Worm (Caenorhabditis elegans) whole organism, L3 larva: ENCODE measurements around the gene Y116A8C.27.

Experiments
- R02D3.7 ChIP-seq: fragments of 150-350 bp; optimal IDR thresholded peaks from 2 replicates; lab custom pipeline; 2014; ENCODE audit warnings: missing biosample characterization, missing genetic modification characterization
- ZK546.5 ChIP-seq: sonication (generic microtip); optimal IDR thresholded peaks from 2 replicates; lab custom pipeline; 2017; ENCODE audit warnings: missing biosample characterization, missing genetic modification characterization
- aly-2 ChIP-seq: fragments of 150-350 bp; optimal IDR thresholded peaks from 2 replicates; lab custom pipeline; 2014; ENCODE audit warnings: missing biosample characterization, missing genetic modification characterization
- ama-1 ChIP-seq: fragments of 150-350 bp; optimal IDR thresholded peaks from 2 replicates; lab custom pipeline; 2018
- ceh-9 ChIP-seq: sonication (generic microtip); optimal IDR thresholded peaks from 2 replicates; lab custom pipeline; 2018; ENCODE audit warnings: missing biosample characterization, missing genetic modification characterization
- daf-12 ChIP-seq: fragments of 150-350 bp; optimal IDR thresholded peaks from 2 replicates; lab custom pipeline; 2014; ENCODE audit warnings: missing biosample characterization, missing genetic modification reagents, missing genetic modification characterization
- elt-1 ChIP-seq: fragments of 150-350 bp; optimal IDR thresholded peaks from 2 replicates; lab custom pipeline; 2014; ENCODE audit warnings: missing biosample characterization, missing genetic modification characterization
- elt-2 ChIP-seq: sonication (generic microtip); optimal IDR thresholded peaks from 2 replicates; lab custom pipeline; 2016; ENCODE audit warnings: missing genetic modification reagents, mild to moderate bottlenecking, missing genetic modification characterization, missing compliant biosample characterization
- fos-1 ChIP-seq: fragments of 150-350 bp; optimal IDR thresholded peaks from 2 replicates; lab custom pipeline; 2014; ENCODE audit warnings: missing biosample characterization, missing genetic modification characterization
- hmg-11 ChIP-seq: sonication (generic microtip); optimal IDR thresholded peaks from 2 replicates; lab custom pipeline; 2016; ENCODE audit warnings: missing genetic modification characterization, missing compliant biosample characterization
- jun-1 ChIP-seq: fragments of 150-350 bp; optimal IDR thresholded peaks from 2 replicates; lab custom pipeline; 2014; ENCODE audit warnings: missing biosample characterization, missing genetic modification reagents, missing genetic modification characterization
- lin-15B ChIP-seq: fragments of 150-350 bp; optimal IDR thresholded peaks from 2 replicates; lab custom pipeline; 2014; ENCODE audit warnings: missing biosample characterization, missing genetic modification characterization
- lin-39 ChIP-seq: fragments of 150-350 bp; optimal IDR thresholded peaks from 2 replicates; lab custom pipeline; 2018; ENCODE audit warnings: missing biosample characterization, missing genetic modification reagents, missing genetic modification characterization
- lsy-12 ChIP-seq: sonication (generic microtip); optimal IDR thresholded peaks from 2 replicates; lab custom pipeline; 2016; ENCODE audit warnings: mild to moderate bottlenecking, missing genetic modification characterization, missing compliant biosample characterization
- mdl-1 ChIP-seq: fragments of 150-350 bp; optimal IDR thresholded peaks from 2 replicates; lab custom pipeline; 2014; ENCODE audit warnings: missing biosample characterization, missing genetic modification characterization
- mml-1 ChIP-seq: fragments of 150-350 bp; sonication (generic microtip); optimal IDR thresholded peaks from 3 replicates; lab custom pipeline; 2014; ENCODE audit warnings: missing biosample characterization, missing genetic modification characterization
- nfya-1 ChIP-seq: sonication (generic microtip); optimal IDR thresholded peaks from 2 replicates; lab custom pipeline; 2017; ENCODE audit warnings: missing genetic modification characterization, mild to moderate bottlenecking, missing compliant biosample characterization, antibody characterized with exemption, moderate library complexity; ENCODE audit not compliant: insufficient read depth
- nhr-11 ChIP-seq: fragments of 150-350 bp; optimal IDR thresholded peaks from 2 replicates; lab custom pipeline; 2014; ENCODE audit warnings: missing biosample characterization, missing genetic modification characterization
- nhr-12 ChIP-seq: fragments of 150-350 bp; optimal IDR thresholded peaks from 2 replicates; lab custom pipeline; 2014; ENCODE audit warnings: missing biosample characterization, missing genetic modification characterization
- nhr-23 ChIP-seq: fragments of 150-350 bp; optimal IDR thresholded peaks from 2 replicates; lab custom pipeline; 2014; ENCODE audit warnings: missing biosample characterization, missing genetic modification reagents, missing genetic modification characterization
- nhr-25 ChIP-seq: sonication (generic microtip); optimal IDR thresholded peaks from 2 replicates; lab custom pipeline; 2017; ENCODE audit warnings: missing biosample characterization, missing genetic modification characterization
- nhr-28 ChIP-seq: fragments of 150-350 bp; optimal IDR thresholded peaks from 2 replicates; lab custom pipeline; 2014; ENCODE audit warnings: missing biosample characterization, missing genetic modification characterization
- nhr-43 ChIP-seq: sonication (generic microtip); optimal IDR thresholded peaks from 2 replicates; lab custom pipeline; 2016; ENCODE audit warnings: mild to moderate bottlenecking, missing genetic modification characterization, missing compliant biosample characterization; ENCODE audit not compliant: poor library complexity, severe bottlenecking
- nhr-67 ChIP-seq: fragments of 150-350 bp; optimal IDR thresholded peaks from 2 replicates; lab custom pipeline; 2014; ENCODE audit warnings: missing biosample characterization, missing genetic modification characterization
- nhr-76 ChIP-seq: fragments of 150-350 bp; sonication (generic microtip); optimal IDR thresholded peaks from 5 replicates; lab custom pipeline; 2014; ENCODE audit warnings: missing biosample characterization, missing genetic modification characterization
- nhr-77 ChIP-seq: fragments of 150-350 bp; optimal IDR thresholded peaks from 2 replicates; lab custom pipeline; 2014; ENCODE audit warnings: missing biosample characterization, missing genetic modification characterization
- pha-4 ChIP-seq: fragments of 150-350 bp; optimal IDR thresholded peaks from 2 replicates; lab custom pipeline; 2014; ENCODE audit warnings: missing biosample characterization, missing genetic modification reagents, missing genetic modification characterization
- sea-2 ChIP-seq: fragments of 150-350 bp; sonication (generic microtip); optimal IDR thresholded peaks from 4 replicates; lab custom pipeline; 2014; ENCODE audit warnings: missing biosample characterization, missing genetic modification reagents, missing genetic modification characterization
- skn-1 ChIP-seq: fragments of 150-350 bp; optimal IDR thresholded peaks from 2 replicates; lab custom pipeline; 2014; ENCODE audit warnings: missing biosample characterization, missing genetic modification characterization
- snpc-4 ChIP-seq: fragments of 150-350 bp; optimal IDR thresholded peaks from 2 replicates; lab custom pipeline; 2014; ENCODE audit warnings: missing biosample characterization, missing genetic modification characterization
- unc-62 ChIP-seq: fragments of 150-350 bp; sonication (generic microtip); optimal IDR thresholded peaks from 4 replicates; lab custom pipeline; 2014; ENCODE audit warnings: missing biosample characterization, missing genetic modification reagents, missing genetic modification characterization
- ztf-11 ChIP-seq: fragments of 150-350 bp; optimal IDR thresholded peaks from 2 replicates; lab custom pipeline; 2014; ENCODE audit warnings: missing biosample characterization, missing genetic modification characterization

Gene Y116A8C.27

DNA sequence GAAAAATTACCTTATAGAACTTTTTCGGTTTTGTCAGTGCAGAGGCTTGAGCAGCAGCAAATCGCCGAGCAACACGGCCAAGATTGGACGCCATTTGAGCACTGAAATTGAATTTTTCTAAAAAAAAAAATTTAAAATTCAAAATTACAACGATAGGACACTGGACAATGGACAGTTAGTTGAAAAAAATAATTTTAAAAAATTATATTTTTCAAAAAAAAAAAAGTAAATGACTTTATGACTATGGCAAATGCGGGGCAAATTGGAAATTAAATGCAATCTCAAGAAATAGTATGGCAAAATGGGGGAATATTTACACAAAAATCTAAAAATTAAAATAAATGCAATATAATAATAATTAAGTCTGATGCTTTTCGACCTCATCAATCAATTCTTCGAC is at the start of gene Y116A8C.27:
Y116A8C.27 (minus strand) TSS at position 101 of the 400 bp plus-strand sequence.
- TF ChIP-seq ztf-11 (tag; lab: Kevin White, UChicago) (no peak), jun-1 (no peak), daf-12 (tag; lab: Kevin White, UChicago) (no peak), R02D3.7 (tag; lab: Kevin White, UChicago) (no peak), mdl-1 (tag; lab: Kevin White, UChicago) (no peak), nhr-25 (tag; lab: Kevin White, UChicago) (no peak), nhr-76 (tag; lab: Kevin White, UChicago) (no peak), nhr-77 (tag; lab: Kevin White, UChicago) (no peak)

DNA sequence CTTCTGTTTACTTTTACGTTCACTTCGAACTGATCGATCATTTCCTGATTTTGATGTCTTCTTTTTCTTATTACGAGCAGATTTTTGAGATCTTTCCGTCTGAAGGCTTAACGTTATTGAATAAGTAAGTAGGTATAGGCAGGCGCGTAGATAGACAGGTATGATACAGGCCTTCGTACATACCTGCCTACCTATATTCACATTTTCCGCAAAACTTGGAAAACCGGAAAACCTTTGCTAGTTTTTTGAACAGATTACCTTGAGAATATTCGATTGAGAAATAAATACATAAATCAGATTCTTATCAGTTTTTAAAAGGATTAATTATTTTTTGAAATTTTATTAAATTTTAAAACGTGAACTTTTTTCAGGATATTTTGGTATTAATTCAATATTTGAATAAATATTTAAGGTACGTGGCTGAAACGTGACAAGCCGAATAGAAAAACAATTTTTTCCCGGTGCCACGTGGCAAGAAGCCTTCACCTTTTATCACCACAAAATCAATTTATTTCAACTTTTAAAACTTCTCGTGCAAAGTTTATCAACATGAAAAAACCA is 35.0 kb upstream of the Y116A8C.27 start, which contains the start of the genes Y116A8C.37 and Y116A8C.38:
Y116A8C.37 (minus strand) TSS at position 101 of the 561 bp plus-strand sequence.
Y116A8C.38 (plus strand) TSS at position 511 of the 561 bp plus-strand sequence.
- TF ChIP-seq ceh-9 (tag; lab: Kevin White, UChicago) (no peak), lin-15B (tag; lab: Kevin White, UChicago) (no peak), ztf-11 (tag; lab: Kevin White, UChicago) (no peak), ZK546.5 (tag; lab: Kevin White, UChicago) (no peak), nhr-43 (tag; lab: Kevin White, UChicago) (no peak), elt-1 (tag; lab: Kevin White, UChicago) (no peak), aly-2 (no peak), fos-1 (no peak), snpc-4 (tag; lab: Kevin White, UChicago) (no peak), nhr-76 (tag; lab: Kevin White, UChicago) (no peak), nhr-23 (no peak), nhr-28 (tag; lab: Kevin White, UChicago) (no peak), sea-2 (GFP tag; lab: Kevin White, UChicago) (no peak), elt-2 (tag; lab: Kevin White, UChicago) (no peak)

DNA sequence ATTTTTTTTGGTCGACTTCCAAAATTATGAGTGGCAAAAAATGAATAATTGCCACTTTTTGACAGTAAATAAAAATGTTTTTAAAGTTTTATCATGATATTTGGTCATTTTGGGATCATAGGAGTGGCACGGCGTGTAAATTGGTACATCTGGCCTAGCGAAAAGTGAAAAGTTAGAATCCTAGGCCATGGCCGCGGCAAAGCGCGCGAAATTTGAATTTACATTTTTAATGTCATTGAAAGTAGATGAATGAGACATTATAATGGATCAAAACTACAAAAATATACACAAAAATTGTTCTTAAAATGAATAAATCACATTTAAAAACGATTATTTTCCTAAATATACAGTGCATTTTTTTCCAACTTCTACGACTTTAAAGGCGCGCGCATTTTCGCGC is 30.4 kb upstream of the Y116A8C.27 start:
- TF ChIP-seq nhr-11 (tag; lab: Kevin White, UChicago) (no peak), pha-4 (no peak), fos-1 (no peak), lin-15B (tag; lab: Kevin White, UChicago) (no peak), aly-2 (no peak), nhr-67 (tag; lab: Kevin White, UChicago) (no peak), unc-62 (GFP tag; lab: Kevin White, UChicago) (no peak), nhr-28 (tag; lab: Kevin White, UChicago) (no peak), skn-1 (tag; lab: Kevin White, UChicago) (no peak), elt-2 (tag; lab: Kevin White, UChicago) (no peak), nhr-23 (no peak), nhr-12 (no peak), mml-1 (tag; lab: Kevin White, UChicago) (no peak), ama-1 (lab: Kevin White, UChicago) (no peak), lsy-12 (no peak)

DNA sequence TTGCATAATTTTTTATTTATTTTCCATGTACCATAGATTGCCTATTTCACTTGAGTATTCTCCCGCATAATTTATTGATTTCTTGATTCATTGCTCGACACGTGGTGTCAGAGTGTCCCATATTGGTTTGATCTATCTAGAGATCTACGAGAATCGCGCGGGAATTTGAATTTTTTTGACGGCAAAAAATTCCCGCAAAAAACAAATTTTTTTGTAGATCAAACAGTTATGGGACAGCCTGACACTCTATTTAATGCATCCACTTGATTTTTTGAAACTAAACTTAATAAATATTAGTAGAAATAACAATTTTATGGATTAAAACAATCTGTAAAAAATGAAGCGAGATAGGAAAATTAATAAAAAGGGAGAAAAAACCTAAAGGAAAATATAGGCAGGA is 29.9 kb upstream of the Y116A8C.27 start:
- TF ChIP-seq lin-15B (tag; lab: Kevin White, UChicago) (no peak), nhr-77 (tag; lab: Kevin White, UChicago) (no peak), pha-4 (no peak), ceh-9 (tag; lab: Kevin White, UChicago) (no peak), nfya-1 (tag; lab: Kevin White, UChicago) (no peak), hmg-11 (tag; lab: Kevin White, UChicago) (no peak), lin-39 (tag; lab: Kevin White, UChicago) (no peak), elt-2 (tag; lab: Kevin White, UChicago) (no peak), nhr-67 (tag; lab: Kevin White, UChicago) (no peak), R02D3.7 (tag; lab: Kevin White, UChicago) (no peak), skn-1 (tag; lab: Kevin White, UChicago) (no peak)

DNA sequence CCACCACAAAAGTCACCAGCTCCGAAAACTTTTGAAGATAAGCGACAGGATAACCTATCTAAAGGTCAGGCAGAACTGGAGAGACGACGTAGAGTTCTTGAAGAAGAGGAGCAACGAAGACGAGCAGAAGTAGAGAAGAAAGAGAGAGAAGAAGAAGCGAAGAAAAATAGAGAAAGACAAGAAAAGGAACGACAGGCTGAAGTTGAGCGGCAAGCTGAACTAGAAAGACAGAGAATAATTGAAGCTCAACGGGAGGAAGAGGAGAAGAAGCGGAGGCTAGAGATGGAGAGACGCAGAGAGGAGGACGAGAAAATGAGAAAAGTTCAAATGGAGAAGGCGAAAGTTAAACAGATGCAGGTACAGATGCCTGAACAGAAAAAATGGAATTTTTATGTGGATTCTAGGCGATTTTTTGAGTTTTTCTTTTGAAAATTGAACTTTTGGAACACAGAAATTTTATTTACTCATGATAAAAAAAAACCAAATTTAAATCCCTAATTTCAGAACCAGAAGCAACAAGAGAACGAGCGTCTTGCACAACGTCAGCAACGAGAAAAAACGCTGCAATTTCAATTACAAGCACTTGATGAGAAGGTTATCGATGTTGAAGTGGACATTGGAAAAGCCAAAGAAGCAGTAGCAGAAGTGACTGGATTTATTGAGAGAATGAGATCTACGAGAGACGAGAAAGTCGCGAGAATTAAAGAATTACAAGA is 25.1 kb upstream of the Y116A8C.27 start:
- TF ChIP-seq nfya-1 (tag; lab: Kevin White, UChicago) (peak; percentile 24), nhr-76 (tag; lab: Kevin White, UChicago) (no peak)
- TF ChIP-seq, all 47 proteins: peak for 1
